Fruit fly (Drosophila melanogaster): ENCODE data around the gene CG43815.

The CG43815 gene

DNA sequence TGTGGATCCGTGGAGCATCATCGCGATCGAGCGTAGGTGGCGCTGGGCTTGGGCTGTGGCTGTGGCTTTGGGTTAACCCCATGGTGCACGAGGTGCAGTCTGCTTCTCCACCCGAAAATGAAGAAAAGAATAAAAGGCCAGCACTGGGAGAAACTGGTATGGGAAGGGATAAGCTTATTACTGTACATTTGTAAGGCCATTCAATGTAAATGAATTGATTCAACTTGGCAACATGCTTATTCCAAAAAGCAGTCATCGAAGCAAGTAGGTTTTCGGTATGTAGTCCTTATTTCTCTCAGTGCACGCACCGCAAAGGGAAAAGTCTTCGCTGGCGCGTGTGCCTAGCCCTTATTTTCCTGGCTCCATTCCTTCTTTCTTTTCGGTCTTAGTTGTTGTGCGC is 9.5 kb upstream of the CG43815 start (continued):
- TF ChIP-seq pdm3 (GFP tag; optimal IDR thresholded peaks at IDR 0.05), result peak; percentile 57
- no peak for TF ChIP-seq dsx (GFP tag; optimal IDR thresholded peaks at IDR 0.05; ENCODE audit: poor library complexity, severe bottlenecking)
- TF ChIP-seq fd59A (GFP tag; optimal IDR thresholded peaks at IDR 0.05), result peak; percentile 47
- TF ChIP-seq cyc (GFP tag; optimal IDR thresholded peaks at IDR 0.05), result peak; percentile 70
- peak; percentile 54 for TF ChIP-seq spab (GFP tag; optimal IDR thresholded peaks at IDR 0.05)
- peak; percentile 23 for TF ChIP-seq CG11762 (GFP tag; optimal IDR thresholded peaks at IDR 0.05; ENCODE audit: insufficient read depth)
- TF ChIP-seq achi (GFP tag; optimal IDR thresholded peaks at IDR 0.05), result peak; percentile 52
- peak; percentile 51 for TF ChIP-seq CG32006 (GFP tag; optimal IDR thresholded peaks at IDR 0.05)
- no peak for TF ChIP-seq CG11294 (GFP tag; IDR thresholded peaks at IDR 0.05)
- TF ChIP-seq CG16779 (tag; optimal IDR thresholded peaks at IDR 0.05), result peak; percentile 22
- TF ChIP-seq Hr38 (GFP tag; optimal IDR thresholded peaks at IDR 0.05), result no peak
- TF ChIP-seq esn (GFP tag; optimal IDR thresholded peaks at IDR 0.05), result peak; percentile 60
- TF ChIP-seq Gug (GFP tag; IDR thresholded peaks at IDR 0.05), result no peak
- TF ChIP-seq CG10669 (GFP tag; optimal IDR thresholded peaks at IDR 0.05), result peak; percentile 24

DNA sequence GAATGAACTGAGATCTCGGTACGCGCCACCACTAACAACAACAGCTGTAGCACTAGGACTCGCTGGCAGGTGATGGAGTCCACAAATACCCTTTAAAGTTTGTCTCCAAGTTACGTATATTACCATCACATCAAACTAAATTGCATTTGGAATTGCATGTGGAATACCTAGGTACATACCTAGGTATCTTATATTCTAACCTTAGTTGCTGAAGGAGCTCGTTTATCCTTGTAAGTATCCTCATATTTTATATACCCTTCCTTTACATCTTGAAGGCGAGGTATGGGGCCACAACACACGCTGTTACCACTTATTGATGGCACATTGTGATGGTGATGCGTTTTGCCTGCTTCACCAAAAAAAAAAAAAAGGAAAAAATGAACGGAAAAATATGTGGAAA is 8.6 kb upstream of the CG43815 start:
- no peak for TF ChIP-seq Eip93F (GFP tag; optimal IDR thresholded peaks at IDR 0.05)
- peak; percentile 36 for TF ChIP-seq CG32006 (GFP tag; optimal IDR thresholded peaks at IDR 0.05)
- TF ChIP-seq Sox15 (GFP tag; optimal IDR thresholded peaks at IDR 0.05), result no peak
- no peak for TF ChIP-seq net (GFP tag; optimal IDR thresholded peaks at IDR 0.05)
- TF ChIP-seq CG10631 (GFP tag; optimal IDR thresholded peaks at IDR 0.05), result peak; percentile 17
- no peak for TF ChIP-seq CG11294 (GFP tag; IDR thresholded peaks at IDR 0.05)
- peak; percentile 32 for TF ChIP-seq CG3032 (tag; optimal IDR thresholded peaks at IDR 0.05)
- TF ChIP-seq Eip75B (GFP tag; optimal IDR thresholded peaks at IDR 0.05), result peak; percentile 16
- TF ChIP-seq Blimp-1 (GFP tag; optimal IDR thresholded peaks at IDR 0.05), result no peak
- TF ChIP-seq fd59A (GFP tag; optimal IDR thresholded peaks at IDR 0.05), result no peak
- TF ChIP-seq OdsH (GFP tag; optimal IDR thresholded peaks at IDR 0.05), result peak; percentile 17
- no peak for TF ChIP-seq Hr38 (GFP tag; optimal IDR thresholded peaks at IDR 0.05)
- peak; percentile 9 for TF ChIP-seq Smox (GFP tag; optimal IDR thresholded peaks at IDR 0.05)
- TF ChIP-seq lz (GFP tag; optimal IDR thresholded peaks at IDR 0.05), result peak; percentile 22
- peak; percentile 64 for TF ChIP-seq svp (GFP tag)
- TF ChIP-seq acj6 (GFP tag; optimal IDR thresholded peaks at IDR 0.05), result no peak
- TF ChIP-seq Hr4 (GFP tag; optimal IDR thresholded peaks at IDR 0.05), result peak; percentile 13
- no peak for TF ChIP-seq Lpt (GFP tag; optimal IDR thresholded peaks at IDR 0.05)
- no peak for TF ChIP-seq CG11762 (GFP tag; optimal IDR thresholded peaks at IDR 0.05; ENCODE audit: insufficient read depth)
- TF ChIP-seq dsx (GFP tag; optimal IDR thresholded peaks at IDR 0.05; ENCODE audit: poor library complexity, severe bottlenecking), result no peak
- peak; percentile 0 for TF ChIP-seq CG16779 (tag; optimal IDR thresholded peaks at IDR 0.05)
- TF ChIP-seq dac (GFP tag; optimal IDR thresholded peaks at IDR 0.05), result no peak
- TF ChIP-seq Sox102F (GFP tag; optimal IDR thresholded peaks at IDR 0.05), result peak; percentile 29
- no peak for TF ChIP-seq spab (GFP tag; optimal IDR thresholded peaks at IDR 0.05)
- no peak for TF ChIP-seq CG4318 (GFP tag; optimal IDR thresholded peaks at IDR 0.05)
- no peak for TF ChIP-seq CG7368 (GFP tag; optimal IDR thresholded peaks at IDR 0.05)
- TF ChIP-seq CG9139 (GFP tag; optimal IDR thresholded peaks at IDR 0.05), result no peak
- peak; percentile 24 for TF ChIP-seq Ets21C (GFP tag; optimal IDR thresholded peaks at IDR 0.05)
- TF ChIP-seq achi (GFP tag; optimal IDR thresholded peaks at IDR 0.05), result peak; percentile 27
- no peak; the same call in 2 of the 3 replicates for TF ChIP-seq CG6163 (GFP tag; IDR thresholded peaks at IDR 0.05)
- peak; percentile 30 for TF ChIP-seq CG3919 (GFP tag; optimal IDR thresholded peaks at IDR 0.05)
- peak; percentile 40 for TF ChIP-seq esn (GFP tag; optimal IDR thresholded peaks at IDR 0.05)
- TF ChIP-seq CG8632 (GFP tag; optimal IDR thresholded peaks at IDR 0.05), result no peak
- no peak for TF ChIP-seq CG6276 (GFP tag; optimal IDR thresholded peaks at IDR 0.05)
- peak; percentile 76 for TF ChIP-seq Eip78C (GFP tag)
- TF ChIP-seq CG15336 (GFP tag; IDR thresholded peaks at IDR 0.05), result no peak
- no peak for TF ChIP-seq fkh (GFP tag; optimal IDR thresholded peaks at IDR 0.05)
- TF ChIP-seq CG8119 (GFP tag; IDR thresholded peaks at IDR 0.05), result no peak
- no peak for TF ChIP-seq CG6854 (GFP tag; optimal IDR thresholded peaks at IDR 0.05)
- TF ChIP-seq Sox14 (GFP tag; optimal IDR thresholded peaks at IDR 0.05), result no peak
- TF ChIP-seq CG11902 (GFP tag; optimal IDR thresholded peaks at IDR 0.05), result no peak
- no peak for TF ChIP-seq salr (GFP tag; optimal IDR thresholded peaks at IDR 0.05)
- peak; percentile 22 for TF ChIP-seq CG31627 (GFP tag; optimal IDR thresholded peaks at IDR 0.05)
- peak; percentile 11 for TF ChIP-seq CG34406 (GFP tag; optimal IDR thresholded peaks at IDR 0.05)
- peak; percentile 35 for TF ChIP-seq topi (GFP tag; optimal IDR thresholded peaks at IDR 0.05)

Data from whole organism, prepupa.